In the genomic region with DNA sequence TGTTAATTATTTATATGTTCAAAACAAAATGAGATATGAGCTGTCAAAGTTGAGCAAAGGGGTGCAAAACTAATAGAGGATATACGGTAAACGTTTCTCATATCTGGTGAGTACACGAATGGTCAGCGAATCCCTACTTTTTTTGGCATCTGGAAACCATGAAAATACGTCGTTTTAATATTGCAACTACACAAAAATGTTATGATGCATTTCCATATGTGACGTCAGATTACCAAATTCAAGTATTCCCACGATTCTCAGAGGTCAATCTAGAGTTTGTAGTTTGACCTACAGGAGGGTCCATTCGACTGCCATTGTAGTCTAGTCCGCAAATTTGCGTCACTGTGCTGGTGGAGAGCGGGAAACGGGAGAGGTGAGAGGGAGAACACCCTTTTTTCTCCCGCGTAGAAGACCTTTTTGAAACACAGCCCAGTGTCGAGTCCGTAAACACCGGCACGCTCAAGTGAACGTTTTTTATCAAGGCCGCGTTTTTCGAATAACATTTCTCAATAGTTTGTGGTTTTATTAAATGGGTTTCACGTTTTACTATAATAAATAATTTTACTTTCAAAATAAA, we compare ENCODE assay signal across 5 worm cellular contexts.
TF ChIP-seq lines count a peak whose summit lies in the region.

No protein-coding gene starts in this region.

TF ChIP-seq in whole organism, L1 larva, 84 proteins besides CTCF, POLR2A, EP300 and RAD21 (continues in another document):
- TF ChIP-seq nhr-47 (tag; optimal IDR thresholded peaks at IDR 0.05; lab: Kevin White, UChicago) (peak; percentile 5), nhr-84 (tag; optimal IDR thresholded peaks at IDR 0.05; lab: Kevin White, UChicago) (no peak), aha-1 (tag; optimal IDR thresholded peaks at IDR 0.05; lab: Kevin White, UChicago) (no peak), lin-35 (GFP tag; optimal IDR thresholded peaks at IDR 0.05; lab: Kevin White, UChicago) (peak; percentile 51 to 84), mep-1 (tag; optimal IDR thresholded peaks at IDR 0.05; lab: Kevin White, UChicago) (peak; percentile 60), C16A3.4 (tag; optimal IDR thresholded peaks at IDR 0.05; lab: Kevin White, UChicago) (peak; percentile 20), swsn-7 (tag; optimal IDR thresholded peaks at IDR 0.05; lab: Kevin White, UChicago) (peak; percentile 18), ztf-4 (tag; optimal IDR thresholded peaks at IDR 0.05; lab: Kevin White, UChicago) (no peak), lin-39 (tag; optimal IDR thresholded peaks at IDR 0.05; lab: Kevin White, UChicago) (no peak), tlp-1 (tag; optimal IDR thresholded peaks at IDR 0.05; lab: Kevin White, UChicago) (no peak), tbx-2 (tag; optimal IDR thresholded peaks at IDR 0.05; lab: Kevin White, UChicago) (no peak), snpc-4 (tag; optimal IDR thresholded peaks at IDR 0.05; lab: Kevin White, UChicago) (no peak), lsy-2 (tag; optimal IDR thresholded peaks at IDR 0.05; lab: Kevin White, UChicago) (peak; percentile 14 to 49), F16B12.6 (tag; optimal IDR thresholded peaks at IDR 0.05; lab: Kevin White, UChicago) (peak; percentile 76), vab-15 (tag; optimal IDR thresholded peaks at IDR 0.05; lab: Kevin White, UChicago) (no peak), nhr-12 (tag; optimal IDR thresholded peaks at IDR 0.05; lab: Kevin White, UChicago) (no peak), efl-3 (GFP tag; optimal IDR thresholded peaks at IDR 0.05; lab: Kevin White, UChicago) (no peak), grh-1 (GFP tag; IDR thresholded peaks at IDR 0.05; lab: Robert Waterston, UW) (no peak)

TF ChIP-seq in whole organism, L3 larva, 47 proteins besides CTCF, POLR2A, EP300 and RAD21:
- TF ChIP-seq nfya-1 (tag; optimal IDR thresholded peaks at IDR 0.05; lab: Kevin White, UChicago; ENCODE audit: insufficient read depth), result no peak
- TF ChIP-seq nhr-25 (tag; optimal IDR thresholded peaks at IDR 0.05; lab: Kevin White, UChicago), result peak; percentile 84
- TF ChIP-seq pqm-1 (tag; optimal IDR thresholded peaks at IDR 0.05; lab: Kevin White, UChicago), result peak; percentile 24
- no peak for TF ChIP-seq aly-2 (tag; optimal IDR thresholded peaks at IDR 0.05; lab: Kevin White, UChicago)
- peak; percentile 36 for TF ChIP-seq nhr-23 (tag; optimal IDR thresholded peaks at IDR 0.05; lab: Kevin White, UChicago)
- TF ChIP-seq egl-5 (tag; optimal IDR thresholded peaks at IDR 0.05; lab: Kevin White, UChicago), result no peak
- TF ChIP-seq lin-15B (tag; optimal IDR thresholded peaks at IDR 0.05; lab: Kevin White, UChicago), result peak; percentile 38
- TF ChIP-seq pha-4 (tag; optimal IDR thresholded peaks at IDR 0.05; lab: Kevin White, UChicago), result peak; percentile 57
- TF ChIP-seq unc-62 (GFP tag; optimal IDR thresholded peaks at IDR 0.05; lab: Kevin White, UChicago), result no peak
- TF ChIP-seq zag-1 (tag; optimal IDR thresholded peaks at IDR 0.05; lab: Kevin White, UChicago), result no peak
- no peak for TF ChIP-seq egl-27 (tag; optimal IDR thresholded peaks at IDR 0.05; lab: Kevin White, UChicago)
- peak; percentile 9 for TF ChIP-seq hmg-11 (tag; optimal IDR thresholded peaks at IDR 0.05; lab: Kevin White, UChicago)
- peak; percentile 60 for TF ChIP-seq elt-2 (tag; optimal IDR thresholded peaks at IDR 0.05; lab: Kevin White, UChicago)
- no peak for TF ChIP-seq mml-1 (tag; optimal IDR thresholded peaks at IDR 0.05; lab: Kevin White, UChicago)
- no peak for TF ChIP-seq nhr-77 (tag; optimal IDR thresholded peaks at IDR 0.05; lab: Kevin White, UChicago)
TF ChIP-seq in whole organism, L3 larva: peak in this region for 7.

TF ChIP-seq in whole organism, early embryonic, 17 proteins besides CTCF, POLR2A, EP300 and RAD21:
- peak; percentile 55 for TF ChIP-seq hmg-4 (GFP tag; optimal IDR thresholded peaks at IDR 0.05; lab: Kevin White, UChicago)
- TF ChIP-seq hmbx-1 (tag; optimal IDR thresholded peaks at IDR 0.05; lab: Kevin White, UChicago), result no peak

TF ChIP-seq in whole organism, midembryonic, 9 proteins besides CTCF, POLR2A, EP300 and RAD21:
- TF ChIP-seq T22C8.4 (GFP tag; IDR thresholded peaks at IDR 0.05; lab: Robert Waterston, UW) (no peak), flt-1 (GFP tag; IDR thresholded peaks at IDR 0.05; lab: Robert Waterston, UW) (peak; percentile 58; the same call in 1 of the 2 replicates), cog-1 (tag; optimal IDR thresholded peaks at IDR 0.05; lab: Kevin White, UChicago) (peak; percentile 29), ztf-23 (GFP tag; IDR thresholded peaks at IDR 0.05; lab: Robert Waterston, UW) (0 out of 2 replicates have a peak, but pooled peaks have one; percentile 43)
TF ChIP-seq in whole organism, midembryonic: peak in this region for 3.

TF ChIP-seq in whole organism, young adult, 124 proteins besides CTCF, POLR2A, EP300 and RAD21 (continues in another document):
- no peak for TF ChIP-seq lir-1 (GFP tag; conservative IDR thresholded peaks at IDR 0.05; lab: Robert Waterston, UW)
- TF ChIP-seq Y53F4B.3 (GFP tag; IDR thresholded peaks at IDR 0.05; lab: Robert Waterston, UW), result no peak
- TF ChIP-seq mxl-1 (tag; optimal IDR thresholded peaks at IDR 0.05; lab: Kevin White, UChicago), result no peak
- no peak for TF ChIP-seq madf-10 (tag; optimal IDR thresholded peaks at IDR 0.05; lab: Kevin White, UChicago)
- no peak for TF ChIP-seq nfya-1 (tag; optimal IDR thresholded peaks at IDR 0.05; lab: Kevin White, UChicago; ENCODE audit: borderline replicate concordance, insufficient read depth)
- TF ChIP-seq madf-8 (GFP tag; conservative IDR thresholded peaks at IDR 0.05; lab: Robert Waterston, UW), result peak; percentile 76
- TF ChIP-seq rpc-1 (optimal IDR thresholded peaks at IDR 0.05; lab: Kevin White, UChicago), result no peak
- TF ChIP-seq rpc-1 (tag; optimal IDR thresholded peaks at IDR 0.05; lab: Kevin White, UChicago), result no peak
- no peak for TF ChIP-seq F22D6.2 (tag; optimal IDR thresholded peaks at IDR 0.05; lab: Kevin White, UChicago)
- TF ChIP-seq hmg-20 (GFP tag; IDR thresholded peaks at IDR 0.05; lab: Robert Waterston, UW), result no peak
- no peak for TF ChIP-seq ZK185.1 (tag; optimal IDR thresholded peaks at IDR 0.05; lab: Kevin White, UChicago; ENCODE audit: poor library complexity, severe bottlenecking)
- peak; percentile 43; the same call in 1 of the 2 replicates for TF ChIP-seq B0336.3 (GFP tag; IDR thresholded peaks at IDR 0.05; lab: Robert Waterston, UW)
- no peak for TF ChIP-seq rcor-1 (GFP tag; IDR thresholded peaks at IDR 0.05; lab: Robert Waterston, UW)
- no peak for TF ChIP-seq unc-62 (GFP tag; optimal IDR thresholded peaks at IDR 0.05; lab: Kevin White, UChicago)
- no peak for TF ChIP-seq let-607 (tag; optimal IDR thresholded peaks at IDR 0.05; lab: Kevin White, UChicago)
- TF ChIP-seq bed-1 (GFP tag; IDR thresholded peaks at IDR 0.05; lab: Robert Waterston, UW), result no peak
- TF ChIP-seq F52B5.7 (tag; optimal IDR thresholded peaks at IDR 0.05; lab: Kevin White, UChicago), result no peak
- TF ChIP-seq Y56A3A.18 (GFP tag; IDR thresholded peaks at IDR 0.05; lab: Robert Waterston, UW), result no peak
- TF ChIP-seq F49E8.2 (tag; optimal IDR thresholded peaks at IDR 0.05; lab: Kevin White, UChicago; ENCODE audit: insufficient read depth), result no peak
- no peak for TF ChIP-seq pbrm-1 (GFP tag; IDR thresholded peaks at IDR 0.05; lab: Robert Waterston, UW)
- TF ChIP-seq lin-54 (GFP tag; optimal IDR thresholded peaks at IDR 0.05; lab: Kevin White, UChicago), result peak; percentile 64
- no peak for TF ChIP-seq tbx-9 (tag; optimal IDR thresholded peaks at IDR 0.05; lab: Kevin White, UChicago; ENCODE audit: borderline replicate concordance)
- TF ChIP-seq Y67H2A.10 (GFP tag; conservative IDR thresholded peaks at IDR 0.05; lab: Robert Waterston, UW), result no peak
- TF ChIP-seq B0261.1 (tag; optimal IDR thresholded peaks at IDR 0.05; lab: Kevin White, UChicago), result no peak
- no peak; the same call in 1 of the 2 replicates for TF ChIP-seq egrh-3 (GFP tag; IDR thresholded peaks at IDR 0.05; lab: Robert Waterston, UW)
- no peak for TF ChIP-seq Y53G8AR.9 (GFP tag; conservative IDR thresholded peaks at IDR 0.05; lab: Robert Waterston, UW)
- no peak for TF ChIP-seq B0019.2 (GFP tag; conservative IDR thresholded peaks at IDR 0.05; lab: Robert Waterston, UW)
- no peak for TF ChIP-seq snpc-1.3 (tag; optimal IDR thresholded peaks at IDR 0.05; lab: Kevin White, UChicago; ENCODE audit: insufficient read depth)
- TF ChIP-seq unc-130 (GFP tag; optimal IDR thresholded peaks at IDR 0.05; lab: Kevin White, UChicago), result no peak
- peak; percentile 88 for TF ChIP-seq madf-6 (GFP tag; IDR thresholded peaks at IDR 0.05; lab: Robert Waterston, UW)
- peak; percentile 48; the same call in 1 of the 2 replicates for TF ChIP-seq mcd-1 (GFP tag; IDR thresholded peaks at IDR 0.05; lab: Robert Waterston, UW)
- TF ChIP-seq egl-18 (GFP tag; IDR thresholded peaks at IDR 0.05; lab: Robert Waterston, UW), result no peak
- no peak for TF ChIP-seq lsy-27 (tag; optimal IDR thresholded peaks at IDR 0.05; lab: Kevin White, UChicago; ENCODE audit: borderline replicate concordance, insufficient read depth)
- no peak for TF ChIP-seq ceh-79 (tag; optimal IDR thresholded peaks at IDR 0.05; lab: Kevin White, UChicago)
- TF ChIP-seq ets-4 (GFP tag; optimal IDR thresholded peaks at IDR 0.05; lab: Kevin White, UChicago), result no peak
- no peak for TF ChIP-seq ztf-3 (GFP tag; optimal IDR thresholded peaks at IDR 0.05; lab: Kevin White, UChicago)
- no peak for TF ChIP-seq nhr-90 (tag; optimal IDR thresholded peaks at IDR 0.05; lab: Kevin White, UChicago)
- TF ChIP-seq F10E7.11 (tag; optimal IDR thresholded peaks at IDR 0.05; lab: Kevin White, UChicago), result no peak
- peak; percentile 62; the same call in 1 of the 2 replicates for TF ChIP-seq hsf-1 (GFP tag; IDR thresholded peaks at IDR 0.05; lab: Robert Waterston, UW)
- peak; percentile 74; the same call in 1 of the 2 replicates for TF ChIP-seq dox-1 (GFP tag; IDR thresholded peaks at IDR 0.05; lab: Robert Waterston, UW)
- peak; percentile 9 for TF ChIP-seq ceh-27 (GFP tag; optimal IDR thresholded peaks at IDR 0.05; lab: Kevin White, UChicago)
- no peak for TF ChIP-seq ztf-25 (GFP tag; IDR thresholded peaks at IDR 0.05; lab: Robert Waterston, UW)
- TF ChIP-seq let-526 (GFP tag; IDR thresholded peaks at IDR 0.05; lab: Robert Waterston, UW), result no peak
- TF ChIP-seq snpc-1.1 (tag; optimal IDR thresholded peaks at IDR 0.05; lab: Kevin White, UChicago; ENCODE audit: insufficient read depth), result no peak
- no peak for TF ChIP-seq F39B2.1 (GFP tag; IDR thresholded peaks at IDR 0.05; lab: Robert Waterston, UW)
- TF ChIP-seq attf-5 (GFP tag; optimal IDR thresholded peaks at IDR 0.05; lab: Kevin White, UChicago), result peak; percentile 53
- no peak for TF ChIP-seq F55B11.4 (tag; optimal IDR thresholded peaks at IDR 0.05; lab: Kevin White, UChicago; ENCODE audit: borderline replicate concordance, insufficient read depth)
- no peak for TF ChIP-seq C06A6.2 (GFP tag; conservative IDR thresholded peaks at IDR 0.05; lab: Robert Waterston, UW)
